Fruit fly (Drosophila melanogaster) whole organism, embryonic: ENCODE results near the gene CG43060.

Experiments used
- CG10462 ChIP-seq: fragments of 200-800 bp; sonication (Bioruptor generic); optimal IDR thresholded peaks from 2 replicates; lab custom pipeline; 2016; ENCODE audit warnings: missing biosample characterization, missing genetic modification characterization
- CG10565 ChIP-seq: fragments of 200-800 bp; sonication (Bioruptor generic); optimal IDR thresholded peaks from 3 replicates; lab custom pipeline; 2016; ENCODE audit warnings: missing biosample characterization, mild to moderate bottlenecking, missing genetic modification characterization
- CG10654 ChIP-seq: fragments of 200-800 bp; sonication (Bioruptor generic); optimal IDR thresholded peaks from 2 replicates; lab custom pipeline; 2016; ENCODE audit warnings: missing biosample characterization, missing genetic modification characterization
- CG11247 ChIP-seq: fragments of 200-800 bp; sonication (Bioruptor generic); IDR thresholded peaks from 2 replicates; pipeline ENCODE4 v1.3.6; 2022; ENCODE audit warnings: missing biosample characterization, missing genetic modification characterization
- CG11723 ChIP-seq: fragments of 200-800 bp; sonication (Bioruptor generic); optimal IDR thresholded peaks from 2 replicates; lab custom pipeline; 2017; ENCODE audit warnings: missing biosample characterization, mild to moderate bottlenecking, missing genetic modification characterization
- CG1647 ChIP-seq: fragments of 200-800 bp; sonication (Bioruptor generic); optimal IDR thresholded peaks from 3 replicates; lab custom pipeline; 2016; ENCODE audit warnings: missing biosample characterization, missing genetic modification characterization
- CG16863 ChIP-seq: fragments of 200-800 bp; sonication (Bioruptor generic); optimal IDR thresholded peaks from 3 replicates; lab custom pipeline; 2016; ENCODE audit warnings: missing biosample characterization, missing genetic modification characterization
- CG17186 ChIP-seq: fragments of 200-800 bp; sonication (Bioruptor generic); optimal IDR thresholded peaks from 3 replicates; lab custom pipeline; 2017; ENCODE audit warnings: missing biosample characterization, missing genetic modification reagents, missing genetic modification characterization
- CG17359 ChIP-seq: fragments of 200-800 bp; sonication (Bioruptor generic); optimal IDR thresholded peaks from 3 replicates; lab custom pipeline; 2018; ENCODE audit warnings: missing biosample characterization, mild to moderate bottlenecking, missing genetic modification characterization, moderate library complexity
- CG17612 ChIP-seq: fragments of 200-800 bp; sonication (Bioruptor generic); IDR thresholded peaks from 2 replicates; pipeline ENCODE4 v1.3.6; 2022; ENCODE audit warnings: missing biosample characterization, missing genetic modification characterization
- CG2875 ChIP-seq: fragments of 200-800 bp; sonication (Bioruptor generic); optimal IDR thresholded peaks from 2 replicates; lab custom pipeline; 2017; ENCODE audit warnings: missing biosample characterization, mild to moderate bottlenecking, missing genetic modification characterization, missing genetic modification reagents
- CG3163 ChIP-seq: fragments of 200-800 bp; sonication (Bioruptor generic); optimal IDR thresholded peaks from 3 replicates; lab custom pipeline; 2016; ENCODE audit warnings: missing biosample characterization, missing genetic modification characterization
- CG34422 ChIP-seq: fragments of 200-800 bp; sonication (Bioruptor generic); IDR thresholded peaks from 3 replicates; pipeline ENCODE4 v1.3.6; 2022; ENCODE audit warnings: missing biosample characterization, missing genetic modification characterization
- CG4360 ChIP-seq: fragments of 200-800 bp; sonication (Bioruptor generic); IDR thresholded peaks from 2 replicates; pipeline ENCODE4 v1.3.6; 2022; ENCODE audit warnings: missing biosample characterization, missing genetic modification characterization
- CG8359 ChIP-seq: fragments of 200-800 bp; sonication (Bioruptor generic); optimal IDR thresholded peaks from 2 replicates; lab custom pipeline; 2017; ENCODE audit warnings: missing biosample characterization, mild to moderate bottlenecking, missing genetic modification characterization, borderline replicate concordance
- CG8765 ChIP-seq: fragments of 200-800 bp; sonication (Bioruptor generic); IDR thresholded peaks from 2 replicates; pipeline ENCODE4 v1.3.6; 2022; ENCODE audit warnings: missing biosample characterization, missing genetic modification characterization
- CG9215 ChIP-seq: fragments of 200-800 bp; sonication (Bioruptor generic); IDR thresholded peaks from 2 replicates; pipeline ENCODE4 v1.3.6; 2022; ENCODE audit warnings: missing biosample characterization, missing genetic modification characterization
- CG9609 ChIP-seq: fragments of 200-800 bp; sonication (Bioruptor generic); optimal IDR thresholded peaks from 3 replicates; lab custom pipeline; 2016; ENCODE audit warnings: missing biosample characterization, missing genetic modification characterization
- CkIIα-i1 ChIP-seq: fragments of 200-800 bp; sonication (Bioruptor generic); IDR thresholded peaks from 2 replicates; pipeline ENCODE4 v1.3.6; 2022; ENCODE audit warnings: missing biosample characterization, missing genetic modification characterization
- Eip74EF ChIP-seq, 2 experiments: fragments of 200-800 bp in 1 of 2; fragments of >200 bp in 1 of 2; sonication (Bioruptor generic) in 1 of 2; optimal IDR thresholded peaks; 2 replicates each; lab custom pipeline; 2017 to 2019; ENCODE audit warnings: missing biosample characterization in 2 of 2, missing genetic modification characterization in 2 of 2, mild to moderate bottlenecking in 1 of 2, moderate library complexity in 1 of 2
- Hand ChIP-seq: fragments of 200-800 bp; sonication (Bioruptor generic); optimal IDR thresholded peaks from 2 replicates; lab custom pipeline; 2017; ENCODE audit warnings: mild to moderate bottlenecking, missing biosample characterization, missing genetic modification reagents, missing genetic modification characterization
- Jarid2 ChIP-seq: fragments of 200-800 bp; sonication (Bioruptor generic); optimal IDR thresholded peaks from 3 replicates; lab custom pipeline; 2017; ENCODE audit warnings: mild to moderate bottlenecking, missing biosample characterization, missing genetic modification reagents, missing genetic modification characterization
- MBD-R2 ChIP-seq: fragments of 200-800 bp; sonication (Bioruptor generic); IDR thresholded peaks from 2 replicates; pipeline ENCODE4 v1.3.6; 2022; ENCODE audit warnings: missing biosample characterization, missing genetic modification characterization
- MTF-1 ChIP-seq: fragments of 200-800 bp; sonication (Bioruptor generic); optimal IDR thresholded peaks from 2 replicates; lab custom pipeline; 2018; ENCODE audit warnings: missing biosample characterization, mild to moderate bottlenecking, missing genetic modification characterization, borderline replicate concordance
- Nf-YA ChIP-seq: fragments of 200-800 bp; sonication (Bioruptor generic); IDR thresholded peaks from 2 replicates; pipeline ENCODE4 v1.3.6; 2022; ENCODE audit warnings: missing biosample characterization, missing genetic modification characterization
- Optix ChIP-seq: fragments of 200-800 bp; sonication (Bioruptor generic); IDR thresholded peaks from 3 replicates; pipeline ENCODE4 v1.3.6; 2022; ENCODE audit warnings: missing biosample characterization, missing genetic modification characterization
- Sox100B ChIP-seq: fragments of 200-800 bp; sonication (Bioruptor generic); optimal IDR thresholded peaks from 3 replicates; lab custom pipeline; 2018; ENCODE audit warnings: missing biosample characterization, mild to moderate bottlenecking, missing genetic modification characterization
- bcd ChIP-seq: fragments of 200-800 bp; sonication (Bioruptor generic); optimal IDR thresholded peaks from 2 replicates; lab custom pipeline; 2017; ENCODE audit warnings: missing biosample characterization, mild to moderate bottlenecking, missing genetic modification characterization
- chif ChIP-seq, 2 experiments: fragments of 200-800 bp; sonication (Bioruptor generic); optimal IDR thresholded peaks; 3 replicates each; lab custom pipeline; 2016; ENCODE audit warnings: missing biosample characterization in 2 of 2, missing genetic modification characterization in 2 of 2
- chinmo ChIP-seq: fragments of 200-800 bp; sonication (Bioruptor generic); IDR thresholded peaks from 4 replicates; pipeline ENCODE4 v1.3.6; 2022; ENCODE audit warnings: missing biosample characterization, missing genetic modification characterization; ENCODE audit not compliant: partially characterized antibody
- da ChIP-seq: fragments of 200-800 bp; sonication (Bioruptor generic); optimal IDR thresholded peaks from 2 replicates; lab custom pipeline; 2016; ENCODE audit warnings: missing biosample characterization, missing genetic modification characterization
- ems ChIP-seq: fragments of 200-800 bp; sonication (Bioruptor generic); optimal IDR thresholded peaks from 3 replicates; lab custom pipeline; 2016; ENCODE audit warnings: missing biosample characterization, missing genetic modification characterization
- esg ChIP-seq: fragments of 200-800 bp; sonication (Bioruptor generic); conservative IDR thresholded peaks from 2 replicates; pipeline ENCODE4 v1.3.6; 2022; ENCODE audit warnings: missing biosample characterization, missing genetic modification characterization
- exex ChIP-seq: fragments of 200-800 bp; sonication (Bioruptor generic); optimal IDR thresholded peaks from 4 replicates; lab custom pipeline; 2018; ENCODE audit warnings: missing biosample characterization, mild to moderate bottlenecking, missing genetic modification characterization, moderate library complexity
- h ChIP-seq: fragments of >200 bp; optimal IDR thresholded peaks from 2 replicates; lab custom pipeline; 2017
- klu ChIP-seq: fragments of 200-800 bp; sonication (Bioruptor generic); IDR thresholded peaks from 2 replicates; pipeline ENCODE4 v1.3.6; 2022; ENCODE audit warnings: missing biosample characterization, missing genetic modification characterization
- kni ChIP-seq: fragments of 200-800 bp; sonication (Bioruptor generic); optimal IDR thresholded peaks from 3 replicates; lab custom pipeline; 2017; ENCODE audit warnings: mild to moderate bottlenecking, missing biosample characterization, missing genetic modification reagents, missing genetic modification characterization
- nau ChIP-seq: fragments of 200-800 bp; sonication (Bioruptor generic); optimal IDR thresholded peaks from 3 replicates; lab custom pipeline; 2017; ENCODE audit warnings: missing biosample characterization, mild to moderate bottlenecking, missing genetic modification characterization, missing genetic modification reagents
- pb ChIP-seq: fragments of 200-800 bp; sonication (Bioruptor generic); optimal IDR thresholded peaks from 3 replicates; lab custom pipeline; 2016; ENCODE audit warnings: missing biosample characterization, missing genetic modification characterization
- pho ChIP-seq: fragments of 200-800 bp; sonication (Bioruptor generic); optimal IDR thresholded peaks from 2 replicates; lab custom pipeline; 2016; ENCODE audit warnings: missing biosample characterization, missing genetic modification characterization
- pnt ChIP-seq: fragments of 200-800 bp; sonication (Bioruptor generic); optimal IDR thresholded peaks from 3 replicates; lab custom pipeline; 2016; ENCODE audit warnings: missing biosample characterization, missing genetic modification characterization
- ranshi ChIP-seq: fragments of 200-800 bp; sonication (Bioruptor generic); IDR thresholded peaks from 2 replicates; pipeline ENCODE4 v1.3.6; 2022; ENCODE audit warnings: missing biosample characterization, missing genetic modification characterization
- repo ChIP-seq: fragments of 200-800 bp; sonication (Bioruptor generic); optimal IDR thresholded peaks from 2 replicates; lab custom pipeline; 2016; ENCODE audit warnings: missing biosample characterization, missing genetic modification characterization
- sens ChIP-seq: fragments of 200-800 bp; sonication (Bioruptor generic); peaks from one replicate; lab custom pipeline; 2016; ENCODE audit warnings: missing biosample characterization, missing genetic modification characterization
- sima ChIP-seq: fragments of 200-800 bp; sonication (Bioruptor generic); optimal IDR thresholded peaks from 2 replicates; lab custom pipeline; 2016; ENCODE audit warnings: missing biosample characterization, missing genetic modification characterization
- sisA ChIP-seq: fragments of 200-800 bp; sonication (Bioruptor generic); IDR thresholded peaks from 2 replicates; pipeline ENCODE4 v1.3.6; 2022; ENCODE audit warnings: missing biosample characterization, missing genetic modification characterization
- slou ChIP-seq: fragments of 200-800 bp; sonication (Bioruptor generic); optimal IDR thresholded peaks from 3 replicates; lab custom pipeline; 2016; ENCODE audit warnings: missing biosample characterization, missing genetic modification characterization
- so ChIP-seq: fragments of 200-800 bp; sonication (Bioruptor generic); IDR thresholded peaks from 3 replicates; pipeline ENCODE4 v1.3.6; 2022; ENCODE audit warnings: missing biosample characterization, missing genetic modification characterization
- stc ChIP-seq: fragments of 200-800 bp; sonication (Bioruptor generic); IDR thresholded peaks from 2 replicates; pipeline ENCODE4 v1.3.6; 2022; ENCODE audit warnings: missing biosample characterization, missing genetic modification characterization
- stwl ChIP-seq: fragments of 200-800 bp; sonication (Bioruptor generic); optimal IDR thresholded peaks from 3 replicates; lab custom pipeline; 2018; ENCODE audit warnings: missing biosample characterization, mild to moderate bottlenecking, missing genetic modification characterization, moderate library complexity
- twi ChIP-seq: fragments of 200-800 bp; optimal IDR thresholded peaks from 2 replicates; lab custom pipeline; 2019; ENCODE audit warnings: missing biosample characterization, mild to moderate bottlenecking, missing genetic modification characterization, moderate library complexity
- wek ChIP-seq: fragments of 200-800 bp; sonication (Bioruptor generic); optimal IDR thresholded peaks from 3 replicates; lab custom pipeline; 2018; ENCODE audit warnings: missing biosample characterization, mild to moderate bottlenecking, missing genetic modification characterization, moderate library complexity

CG43060 gene

DNA sequence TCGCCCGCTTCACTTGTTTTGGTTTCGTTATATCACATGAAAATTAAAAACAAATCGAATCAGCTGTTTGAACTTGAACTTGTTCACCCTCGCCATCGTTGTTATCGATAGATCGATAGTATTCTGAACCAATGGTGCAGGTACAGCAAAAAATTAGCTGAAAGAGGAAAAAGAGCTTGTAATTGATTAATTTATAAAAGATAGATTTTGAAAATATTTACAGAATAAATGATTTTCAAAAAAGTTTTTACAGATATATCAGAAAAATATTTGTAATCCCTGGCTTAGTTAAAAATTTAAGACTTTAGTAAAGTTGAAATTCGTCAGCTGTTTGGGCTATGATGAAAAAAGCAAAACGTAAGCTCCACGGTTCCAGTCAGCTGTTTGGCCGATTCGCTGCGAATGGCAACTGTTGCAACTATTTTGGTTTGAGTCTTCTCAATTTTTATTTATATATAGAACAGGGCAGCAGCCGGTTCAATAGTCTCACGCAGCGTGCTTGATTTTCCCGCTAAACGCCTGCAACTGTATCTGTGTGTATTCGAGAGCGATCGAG is 8.0 kb upstream of the CG43060 start, which contains the start of the genes CG11035 and unc-45 (continued):
- TF ChIP-seq MTF-1 (GFP tag; lab: Kevin White, UChicago) (no peak), sisA (peak; percentile 39), Optix (GFP tag; lab: Robert Waterston, UW) (no peak), pnt (GFP tag; lab: Kevin White, UChicago) (no peak), chinmo (GFP tag; lab: Robert Waterston, UW) (0 out of 4 replicates have a peak, but pooled peaks have one; percentile 75), h (lab: Kevin White, UChicago) (no peak), CG4360 (GFP tag; lab: Robert Waterston, UW) (no peak), Nf-YA (GFP tag; lab: Robert Waterston, UW) (no peak), esg (GFP tag; lab: Robert Waterston, UW) (no peak), da (GFP tag; lab: Kevin White, UChicago) (no peak), chif (GFP tag; optimal IDR thresholded peaks at IDR 0.05; lab: Kevin White, UChicago) (no peak), twi (tag; lab: Kevin White, UChicago) (peak; percentile 39), ems (GFP tag; lab: Kevin White, UChicago) (no peak), CG17186 (GFP tag; lab: Kevin White, UChicago) (no peak), kni (GFP tag; lab: Kevin White, UChicago) (peak; percentile 64), ranshi (GFP tag; lab: Robert Waterston, UW) (no peak), stwl (tag; lab: Kevin White, UChicago) (peak; percentile 29), slou (GFP tag; lab: Kevin White, UChicago) (no peak), sens (GFP tag; lab: Kevin White, UChicago) (peak; percentile 87), CG3163 (GFP tag; lab: Kevin White, UChicago) (no peak), sima (GFP tag; lab: Kevin White, UChicago) (no peak), CG17359 (no peak), CG10462 (GFP tag; lab: Kevin White, UChicago) (no peak), pho (GFP tag; lab: Kevin White, UChicago) (no peak), bcd (GFP tag; lab: Kevin White, UChicago) (peak; percentile 25), CG8765 (GFP tag; lab: Robert Waterston, UW) (no peak), CG8359 (GFP tag; lab: Kevin White, UChicago) (no peak), CG2875 (GFP tag; lab: Kevin White, UChicago) (no peak), Hand (GFP tag; lab: Kevin White, UChicago) (no peak), CG11247 (GFP tag; lab: Robert Waterston, UW) (no peak), nau (GFP tag; lab: Kevin White, UChicago) (no peak), repo (no peak), CG9609 (GFP tag; lab: Kevin White, UChicago) (no peak), CG16863 (GFP tag; lab: Kevin White, UChicago) (no peak), stc (GFP tag; lab: Robert Waterston, UW) (no peak), CG1647 (GFP tag; lab: Kevin White, UChicago) (no peak), Sox100B (GFP tag; lab: Kevin White, UChicago) (peak; percentile 49), CG10565 (GFP tag; lab: Kevin White, UChicago) (no peak), so (GFP tag; lab: Robert Waterston, UW) (no peak), pb (no peak), CG9215 (peak; percentile 50), CG10654 (GFP tag; lab: Kevin White, UChicago) (peak; percentile 16), Eip74EF (GFP tag; optimal IDR thresholded peaks at IDR 0.05; lab: Kevin White, UChicago) (no peak), CG17612 (GFP tag; lab: Robert Waterston, UW) (no peak), CG34422 (GFP tag; lab: Robert Waterston, UW) (peak; percentile 42; the same call in 1 of the 3 replicates), klu (GFP tag; lab: Robert Waterston, UW) (peak; percentile 38; the same call in 1 of the 2 replicates), wek (GFP tag; lab: Kevin White, UChicago) (no peak), CG11723 (GFP tag; lab: Kevin White, UChicago) (no peak), MBD-R2 (GFP tag; lab: Robert Waterston, UW) (peak; percentile 63), CkIIα-i1 (GFP tag; lab: Robert Waterston, UW) (no peak), Jarid2 (no peak), exex (tag; lab: Kevin White, UChicago) (no peak)
